Fruit fly (Drosophila melanogaster): ENCODE results near the gene CG14082.

CG14082 gene

dm6 chr3L:19171321-19172191 is 32.8 kb upstream of the CG14082 start:
- TF ChIP-seq CG17801 (GFP tag; optimal IDR thresholded peaks at IDR 0.05; ENCODE audit: partially characterized antibody) = peak; percentile 13

- peak; percentile 64 for TF ChIP-seq CG17801 (GFP tag; optimal IDR thresholded peaks at IDR 0.05; ENCODE audit: partially characterized antibody)
These were observed 31.7 kb upstream of the CG14082 start for dm6 chr3L:19170426-19170825.

dm6 chr3L:19168717-19169436 is 30.1 kb upstream of the CG14082 start:
- TF ChIP-seq CG17801 (GFP tag; optimal IDR thresholded peaks at IDR 0.05; ENCODE audit: partially characterized antibody) = no peak

dm6 chr3L:19167668-19168354 is 29.0 kb upstream of the CG14082 start:
- no peak for TF ChIP-seq CG17801 (GFP tag; optimal IDR thresholded peaks at IDR 0.05; ENCODE audit: partially characterized antibody)

- no peak for TF ChIP-seq CG17801 (GFP tag; optimal IDR thresholded peaks at IDR 0.05; ENCODE audit: partially characterized antibody)
These were observed 27.6 kb upstream of the CG14082 start for dm6 chr3L:19166298-19166937.

- TF ChIP-seq CG17801 (GFP tag; optimal IDR thresholded peaks at IDR 0.05; ENCODE audit: partially characterized antibody) = no peak
These were observed 26.3 kb upstream of the CG14082 start for dm6 chr3L:19164767-19165762.

- no peak for TF ChIP-seq CG17801 (GFP tag; optimal IDR thresholded peaks at IDR 0.05; ENCODE audit: partially characterized antibody)
These were observed 25.0 kb upstream of the CG14082 start for dm6 chr3L:19163791-19164190.

dm6 chr3L:19162586-19163310 is 24.0 kb upstream of the CG14082 start:
- TF ChIP-seq CG17801 (GFP tag; optimal IDR thresholded peaks at IDR 0.05; ENCODE audit: partially characterized antibody) = no peak

dm6 chr3L:19161291-19161690 is 22.5 kb upstream of the CG14082 start:
- no peak for TF ChIP-seq CG17801 (GFP tag; optimal IDR thresholded peaks at IDR 0.05; ENCODE audit: partially characterized antibody)

dm6 chr3L:19159894-19160293 is 21.1 kb upstream of the CG14082 start:
- TF ChIP-seq CG17801 (GFP tag; optimal IDR thresholded peaks at IDR 0.05; ENCODE audit: partially characterized antibody) = no peak

dm6 chr3L:19158343-19158742 is 19.6 kb upstream of the CG14082 start:
- no peak for TF ChIP-seq CG17801 (GFP tag; optimal IDR thresholded peaks at IDR 0.05; ENCODE audit: partially characterized antibody)

- no peak for TF ChIP-seq CG17801 (GFP tag; optimal IDR thresholded peaks at IDR 0.05; ENCODE audit: partially characterized antibody)
These were observed 17.5 kb upstream of the CG14082 start for dm6 chr3L:19156263-19156662.

dm6 chr3L:19155111-19155510 is 16.3 kb upstream of the CG14082 start:
- TF ChIP-seq CG17801 (GFP tag; optimal IDR thresholded peaks at IDR 0.05; ENCODE audit: partially characterized antibody) = no peak
